Fruit fly (Drosophila melanogaster) whole organism, embryonic: ENCODE data around the gene CG16779.
A peak's percentile ranks its signal among the peaks of the same experiment; 100 is the strongest.

Experiments
- CG10267 ChIP-seq: fragments of 200-800 bp; sonication (Bioruptor generic); optimal IDR thresholded peaks from 2 replicates; lab custom pipeline; 2018; ENCODE audit warnings: missing biosample characterization, mild to moderate bottlenecking, missing genetic modification characterization, moderate library complexity
- CG10431 ChIP-seq: fragments of 200-800 bp; sonication (Bioruptor generic); optimal IDR thresholded peaks from 3 replicates; lab custom pipeline; 2018; ENCODE audit warnings: missing biosample characterization, mild to moderate bottlenecking, missing genetic modification characterization
- CG11456 ChIP-seq: fragments of 200-800 bp; sonication (Bioruptor generic); IDR thresholded peaks from 3 replicates; pipeline ENCODE4 v1.3.6; 2022; ENCODE audit warnings: missing biosample characterization, missing genetic modification characterization
- CG11504 ChIP-seq: fragments of 200-800 bp; sonication (Bioruptor generic); optimal IDR thresholded peaks from 3 replicates; lab custom pipeline; 2019; ENCODE audit warnings: missing biosample characterization, mild to moderate bottlenecking, missing genetic modification characterization, moderate library complexity
- CG11560 ChIP-seq: fragments of 200-800 bp; sonication (Bioruptor generic); IDR thresholded peaks from 3 replicates; pipeline ENCODE4 v1.3.6; 2022; ENCODE audit warnings: missing biosample characterization, missing genetic modification characterization
- CG12299 ChIP-seq: fragments of 200-800 bp; sonication (Bioruptor generic); optimal IDR thresholded peaks from 2 replicates; lab custom pipeline; 2018; ENCODE audit warnings: missing biosample characterization, mild to moderate bottlenecking, missing genetic modification characterization
- CG12391 ChIP-seq: fragments of 200-800 bp; sonication (Bioruptor generic); optimal IDR thresholded peaks from 3 replicates; lab custom pipeline; 2018; ENCODE audit warnings: missing biosample characterization, mild to moderate bottlenecking, missing genetic modification characterization, moderate library complexity
- CG12769 ChIP-seq: fragments of 200-800 bp; sonication (Bioruptor generic); optimal IDR thresholded peaks from 2 replicates; lab custom pipeline; 2019; ENCODE audit warnings: missing biosample characterization, mild to moderate bottlenecking, missing genetic modification characterization, moderate library complexity
- CG14860 ChIP-seq: fragments of 200-800 bp; sonication (Bioruptor generic); IDR thresholded peaks from 3 replicates; pipeline ENCODE4 v1.3.6; 2022; ENCODE audit warnings: missing biosample characterization, missing genetic modification characterization; ENCODE audit not compliant: partially characterized antibody
- CG15514 ChIP-seq: fragments of 200-800 bp; sonication (Bioruptor generic); optimal IDR thresholded peaks from 3 replicates; lab custom pipeline; 2017; ENCODE audit warnings: missing biosample characterization, missing genetic modification characterization, mild to moderate bottlenecking, moderate library complexity, missing genetic modification reagents
- CG16813 ChIP-seq: fragments of 200-800 bp; sonication (Bioruptor generic); IDR thresholded peaks from 3 replicates; pipeline ENCODE4 v1.3.6; 2022; ENCODE audit warnings: missing biosample characterization, missing genetic modification characterization; ENCODE audit not compliant: partially characterized antibody
- CG17186 ChIP-seq: fragments of 200-800 bp; sonication (Bioruptor generic); optimal IDR thresholded peaks from 3 replicates; lab custom pipeline; 2017; ENCODE audit warnings: missing biosample characterization, missing genetic modification reagents, missing genetic modification characterization
- CG18262 ChIP-seq: fragments of 200-800 bp; optimal IDR thresholded peaks from 3 replicates; lab custom pipeline; 2019; ENCODE audit warnings: missing biosample characterization, mild to moderate bottlenecking, missing genetic modification characterization, moderate library complexity
- CG2116 ChIP-seq: fragments of 200-800 bp; sonication (Bioruptor generic); optimal IDR thresholded peaks from 3 replicates; lab custom pipeline; 2018; ENCODE audit warnings: missing biosample characterization, mild to moderate bottlenecking, missing genetic modification characterization
- CG2129 ChIP-seq: fragments of 200-800 bp; sonication (Bioruptor generic); IDR thresholded peaks from 2 replicates; pipeline ENCODE4 v1.3.6; 2022; ENCODE audit warnings: missing biosample characterization, missing genetic modification characterization; ENCODE audit not compliant: partially characterized antibody
- CG2712 ChIP-seq: fragments of 200-800 bp; optimal IDR thresholded peaks from 3 replicates; lab custom pipeline; 2019; ENCODE audit warnings: missing biosample characterization, mild to moderate bottlenecking, missing genetic modification characterization, moderate library complexity
- CG30431 ChIP-seq: fragments of 200-800 bp; sonication (Bioruptor generic); optimal IDR thresholded peaks from 2 replicates; lab custom pipeline; 2017; ENCODE audit warnings: missing biosample characterization, missing genetic modification characterization
- CG3065 ChIP-seq: fragments of 200-800 bp; sonication (Bioruptor generic); optimal IDR thresholded peaks from 2 replicates; lab custom pipeline; 2016; ENCODE audit warnings: missing biosample characterization, missing genetic modification characterization
- CG34224 ChIP-seq: fragments of 200-800 bp; sonication (Bioruptor generic); IDR thresholded peaks from 3 replicates; pipeline ENCODE4 v1.3.6; 2022; ENCODE audit warnings: missing biosample characterization, missing genetic modification characterization; ENCODE audit not compliant: partially characterized antibody
- CG3995 ChIP-seq: fragments of 200-800 bp; sonication (Bioruptor generic); optimal IDR thresholded peaks from 3 replicates; lab custom pipeline; 2016; ENCODE audit warnings: missing biosample characterization, missing genetic modification characterization
- CG4617 ChIP-seq: fragments of 200-800 bp; sonication (Bioruptor generic); optimal IDR thresholded peaks from 3 replicates; lab custom pipeline; 2016; ENCODE audit warnings: missing biosample characterization, missing genetic modification characterization, borderline replicate concordance
- CTCF ChIP-seq: fragments of 200-800 bp; sonication (Bioruptor generic); optimal IDR thresholded peaks from 2 replicates; lab custom pipeline; 2017; ENCODE audit warnings: missing biosample characterization, mild to moderate bottlenecking, missing genetic modification characterization, moderate library complexity
- CoRest ChIP-seq: fragments of 200-800 bp; sonication (Bioruptor generic); optimal IDR thresholded peaks from 3 replicates; lab custom pipeline; 2018; ENCODE audit warnings: missing biosample characterization, mild to moderate bottlenecking, missing genetic modification characterization, moderate library complexity
- D19B ChIP-seq: fragments of 200-800 bp; sonication (Bioruptor generic); optimal IDR thresholded peaks from 2 replicates; lab custom pipeline; 2017; ENCODE audit warnings: missing biosample characterization, mild to moderate bottlenecking, missing genetic modification characterization
- Dip2 ChIP-seq: fragments of 200-800 bp; sonication (Bioruptor generic); IDR thresholded peaks from 2 replicates; pipeline ENCODE4 v1.3.6; 2022; ENCODE audit warnings: missing biosample characterization, missing genetic modification characterization
- Doc3 ChIP-seq: fragments of 200-800 bp; sonication (Bioruptor generic); IDR thresholded peaks from 3 replicates; pipeline ENCODE4 v1.3.6; 2022; ENCODE audit warnings: missing biosample characterization, missing genetic modification characterization; ENCODE audit not compliant: partially characterized antibody
- MBD-R2 ChIP-seq: fragments of 200-800 bp; sonication (Bioruptor generic); IDR thresholded peaks from 2 replicates; pipeline ENCODE4 v1.3.6; 2022; ENCODE audit warnings: missing biosample characterization, missing genetic modification characterization
- Max ChIP-seq: fragments of 200-800 bp; sonication (Bioruptor generic); optimal IDR thresholded peaks from 2 replicates; lab custom pipeline; 2016; ENCODE audit warnings: missing biosample characterization, mild to moderate bottlenecking, missing genetic modification characterization
- Myb ChIP-seq: fragments of 200-800 bp; sonication (Bioruptor generic); optimal IDR thresholded peaks from 2 replicates; lab custom pipeline; 2016; ENCODE audit warnings: missing biosample characterization, missing genetic modification characterization
- NK7.1 ChIP-seq: fragments of 200-800 bp; sonication (Bioruptor generic); optimal IDR thresholded peaks from 3 replicates; lab custom pipeline; 2016; ENCODE audit warnings: missing biosample characterization, missing genetic modification characterization
- Sin3A ChIP-seq: fragments of >200 bp; optimal IDR thresholded peaks from 2 replicates; lab custom pipeline; 2018
- Ssrp ChIP-seq: fragments of 200-800 bp; sonication (Bioruptor generic); optimal IDR thresholded peaks from 2 replicates; lab custom pipeline; 2018; ENCODE audit warnings: missing biosample characterization, mild to moderate bottlenecking, missing genetic modification characterization, moderate library complexity
- ara ChIP-seq: fragments of 200-800 bp; sonication (Bioruptor generic); IDR thresholded peaks from 2 replicates; pipeline ENCODE4 v1.3.6; 2022; ENCODE audit warnings: missing biosample characterization, missing genetic modification characterization
- ato ChIP-seq: fragments of 200-800 bp; sonication (Bioruptor generic); IDR thresholded peaks from 2 replicates; pipeline ENCODE4 v1.3.6; 2022; ENCODE audit warnings: missing biosample characterization, missing genetic modification characterization; ENCODE audit not compliant: partially characterized antibody
- bab2 ChIP-seq: fragments of 200-800 bp; sonication (Bioruptor generic); optimal IDR thresholded peaks from 2 replicates; lab custom pipeline; 2016; ENCODE audit warnings: missing biosample characterization, missing genetic modification characterization
- bbx ChIP-seq: fragments of 200-800 bp; sonication (Bioruptor generic); IDR thresholded peaks from 2 replicates; pipeline ENCODE4 v1.3.6; 2022; ENCODE audit warnings: missing biosample characterization, missing genetic modification characterization; ENCODE audit not compliant: partially characterized antibody
- bigmax ChIP-seq: fragments of 200-800 bp; sonication (Bioruptor generic); optimal IDR thresholded peaks from 2 replicates; lab custom pipeline; 2018; ENCODE audit warnings: missing biosample characterization, mild to moderate bottlenecking, missing genetic modification characterization
- bowl ChIP-seq: fragments of 200-800 bp; sonication (Bioruptor generic); IDR thresholded peaks from 2 replicates; pipeline ENCODE4 v1.3.6; 2022; ENCODE audit warnings: missing biosample characterization, missing genetic modification characterization
- corto ChIP-seq: fragments of 200-800 bp; sonication (Bioruptor generic); optimal IDR thresholded peaks from 2 replicates; lab custom pipeline; 2016; ENCODE audit warnings: missing biosample characterization, mild to moderate bottlenecking, missing genetic modification characterization, moderate library complexity
- fd3F ChIP-seq: fragments of 200-800 bp; sonication (Bioruptor generic); optimal IDR thresholded peaks from 2 replicates; lab custom pipeline; 2018; ENCODE audit warnings: missing biosample characterization, mild to moderate bottlenecking, missing genetic modification characterization, moderate library complexity
- gt ChIP-seq: fragments of 200-800 bp; sonication (Bioruptor generic); IDR thresholded peaks from 2 replicates; pipeline ENCODE4 v1.3.6; 2022; ENCODE audit warnings: missing biosample characterization, missing genetic modification characterization
- hbn ChIP-seq: fragments of 200-800 bp; sonication (Bioruptor generic); IDR thresholded peaks from 2 replicates; pipeline ENCODE4 v1.3.6; 2022; ENCODE audit warnings: missing biosample characterization, missing genetic modification characterization; ENCODE audit not compliant: partially characterized antibody
- lbe ChIP-seq: fragments of 200-800 bp; sonication (Bioruptor generic); optimal IDR thresholded peaks from 2 replicates; lab custom pipeline; 2016; ENCODE audit warnings: missing biosample characterization, mild to moderate bottlenecking, missing genetic modification characterization
- oc ChIP-seq: fragments of 200-800 bp; sonication (Bioruptor generic); optimal IDR thresholded peaks from 2 replicates; lab custom pipeline; 2018; ENCODE audit warnings: missing biosample characterization, mild to moderate bottlenecking, missing genetic modification characterization, moderate library complexity
- odd ChIP-seq: fragments of 200-800 bp; sonication (Bioruptor generic); optimal IDR thresholded peaks from 2 replicates; lab custom pipeline; 2017; ENCODE audit warnings: missing biosample characterization, mild to moderate bottlenecking, missing genetic modification characterization
- p53 ChIP-seq: fragments of 200-800 bp; sonication (Bioruptor generic); optimal IDR thresholded peaks from 2 replicates; lab custom pipeline; 2016; ENCODE audit warnings: missing biosample characterization, missing genetic modification characterization
- pum ChIP-seq: fragments of 200-800 bp; sonication (Bioruptor generic); optimal IDR thresholded peaks from 2 replicates; lab custom pipeline; 2016; ENCODE audit warnings: missing biosample characterization, missing genetic modification characterization
- sc ChIP-seq, 3 experiments: fragments of >200 bp in 2 of 3; fragments of 200-800 bp in 1 of 3; sonication (Bioruptor generic) in 1 of 3; optimal IDR thresholded peaks; 2 replicates in 2 of 3; 3 replicates in 1 of 3; lab custom pipeline; 2017; ENCODE audit warnings: mild to moderate bottlenecking in 1 of 3, missing biosample characterization in 1 of 3, missing genetic modification characterization in 1 of 3, missing genetic modification reagents in 1 of 3
- sqz ChIP-seq: fragments of 200-800 bp; sonication (Bioruptor generic); optimal IDR thresholded peaks from 3 replicates; lab custom pipeline; 2018; ENCODE audit warnings: missing biosample characterization, mild to moderate bottlenecking, missing genetic modification characterization
- stc ChIP-seq: fragments of 200-800 bp; sonication (Bioruptor generic); IDR thresholded peaks from 2 replicates; pipeline ENCODE4 v1.3.6; 2022; ENCODE audit warnings: missing biosample characterization, missing genetic modification characterization

Gene CG16779

DNA sequence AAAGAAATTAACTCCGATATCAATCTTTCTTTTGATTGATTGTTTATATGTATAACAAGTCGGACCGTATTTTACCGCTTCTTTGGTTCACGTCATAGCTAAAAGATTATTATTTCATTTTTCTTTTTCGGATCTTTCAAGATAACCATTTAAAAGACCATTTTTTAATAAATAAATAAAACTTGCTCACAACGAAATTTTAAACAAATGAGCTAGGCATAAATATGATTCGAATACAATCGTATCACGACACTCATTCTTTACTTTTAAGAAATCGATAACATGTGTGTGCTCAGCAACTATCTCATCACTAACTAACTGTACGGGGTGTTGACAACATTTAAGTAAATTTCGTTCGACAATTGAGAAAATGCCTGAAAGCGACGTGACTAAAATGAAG is 10.9 kb upstream of the CG16779 start, which contains the start of gene CG8149 (continued):
- TF ChIP-seq CG2129 (GFP tag; lab: Robert Waterston, UW) (peak; percentile 90), CG2116 (GFP tag; lab: Kevin White, UChicago) (peak; percentile 83), corto (no peak), CG4617 (GFP tag; lab: Kevin White, UChicago) (peak; percentile 43), bowl (GFP tag; lab: Robert Waterston, UW) (no peak), CG14860 (GFP tag; lab: Robert Waterston, UW) (peak; percentile 80), Max (peak; percentile 40), CG12299 (tag; lab: Kevin White, UChicago) (peak; percentile 35), NK7.1 (GFP tag; lab: Kevin White, UChicago) (no peak), p53 (no peak), CG18262 (tag; lab: Kevin White, UChicago) (peak; percentile 27), ato (GFP tag; lab: Robert Waterston, UW) (peak; percentile 80), CG3065 (no peak), ara (no peak), hbn (GFP tag; lab: Robert Waterston, UW) (peak; percentile 84), lbe (GFP tag; lab: Kevin White, UChicago) (peak; percentile 70), CG30431 (no peak), CG2712 (tag; lab: Kevin White, UChicago) (peak; percentile 35), CG15514 (GFP tag; lab: Kevin White, UChicago) (peak; percentile 73), Dip2 (GFP tag; lab: Robert Waterston, UW) (no peak), Doc3 (GFP tag; lab: Robert Waterston, UW) (peak; percentile 97), pum (no peak), gt (GFP tag; lab: Robert Waterston, UW) (no peak), CG10267 (tag; lab: Kevin White, UChicago) (peak; percentile 72), CTCF (GFP tag; lab: Kevin White, UChicago) (peak; percentile 16), MBD-R2 (GFP tag; lab: Robert Waterston, UW) (peak; percentile 75), CG34224 (GFP tag; lab: Robert Waterston, UW) (peak; percentile 88), CG12391 (peak; percentile 60), bab2 (GFP tag; lab: Kevin White, UChicago) (peak; percentile 33), odd (GFP tag; lab: Kevin White, UChicago) (no peak), bbx (GFP tag; lab: Robert Waterston, UW) (peak; percentile 93), sqz (no peak), CG10431 (no peak), Sin3A (lab: Kevin White, UChicago) (no peak), Ssrp (tag; lab: Kevin White, UChicago) (peak; percentile 15), bigmax (GFP tag; lab: Kevin White, UChicago) (no peak), CG11504 (tag; lab: Kevin White, UChicago) (no peak), D19B (GFP tag; lab: Kevin White, UChicago) (no peak), CG17186 (peak; percentile 40), CG3995 (GFP tag; lab: Kevin White, UChicago) (peak; percentile 57), stc (no peak), CoRest (tag; lab: Kevin White, UChicago) (peak; percentile 52), CG12769 (no peak), CG11560 (tag; lab: Robert Waterston, UW) (peak; percentile 93), sc (optimal IDR thresholded peaks at IDR 0.05; lab: Kevin White, UChicago) (no peak), sc (GFP tag; optimal IDR thresholded peaks at IDR 0.05; lab: Kevin White, UChicago) (no peak), Myb (peak; percentile 8), fd3F (no peak), oc (tag; lab: Kevin White, UChicago) (no peak), CG11456 (GFP tag; lab: Robert Waterston, UW) (no peak), CG16813 (GFP tag; lab: Robert Waterston, UW) (peak; percentile 80)
